Worm (Caenorhabditis elegans) whole organism, L4/young adult: Measurements from ENCODE around the gene T09F5.20.

ENCODE experiments used
- W03F9.2 ChIP-seq: fragments of 150-350 bp; optimal IDR thresholded peaks from 2 replicates; lab custom pipeline; 2014; ENCODE audit warnings: missing biosample characterization, missing genetic modification characterization
- dao-5 ChIP-seq: sonication (generic microtip); optimal IDR thresholded peaks from 2 replicates; lab custom pipeline; 2016; ENCODE audit warnings: missing genotype, missing genetic modification characterization, moderate library complexity, missing compliant biosample characterization
- him-1 ChIP-seq: sonication (generic microtip); optimal IDR thresholded peaks from 2 replicates; lab custom pipeline; 2016; ENCODE audit warnings: missing genotype, missing genetic modification reagents, missing genetic modification characterization, missing compliant biosample characterization

- TF ChIP-seq him-1 (tag; lab: Kevin White, UChicago) (no peak), W03F9.2 (tag; lab: Kevin White, UChicago) (no peak), dao-5 (tag; lab: Kevin White, UChicago) (no peak)
Measured at ce11 chrV:15147776-15148175, at the start of gene T09F5.20.
